Fruit fly (Drosophila melanogaster): ENCODE measurements around the gene VhaAC39-2.

Gene VhaAC39-2

dm6 chr3R:23176445-23177087 lies 17.4 kb upstream of the VhaAC39-2 start (continued):
- TF ChIP-seq ssp (GFP tag; IDR thresholded peaks at IDR 0.05) (no peak), CG10543 (GFP tag; optimal IDR thresholded peaks at IDR 0.05) (peak; percentile 64), Six4 (GFP tag; optimal IDR thresholded peaks at IDR 0.05) (no peak), danr (GFP tag; IDR thresholded peaks at IDR 0.05) (no peak), CG15514 (GFP tag; optimal IDR thresholded peaks at IDR 0.05) (peak; percentile 47), Kr (GFP tag; optimal IDR thresholded peaks at IDR 0.05) (no peak), Dbx (GFP tag; IDR thresholded peaks at IDR 0.05) (peak; percentile 69; the same call in 2 of the 3 replicates), Hey (tag; optimal IDR thresholded peaks at IDR 0.05) (peak; percentile 59), CG12659 (GFP tag; optimal IDR thresholded peaks at IDR 0.05) (peak; percentile 35), al (GFP tag; IDR thresholded peaks at IDR 0.05) (no peak), Hr78 (GFP tag; optimal IDR thresholded peaks at IDR 0.05) (no peak), h (optimal IDR thresholded peaks at IDR 0.05) (no peak), CG7987 (GFP tag; optimal IDR thresholded peaks at IDR 0.05) (peak; percentile 79), ranshi (GFP tag; IDR thresholded peaks at IDR 0.05) (no peak; the same call in 1 of the 2 replicates), HmgZ (tag; optimal IDR thresholded peaks at IDR 0.05) (peak; percentile 46), CG34422 (GFP tag; IDR thresholded peaks at IDR 0.05) (no peak), Ada2b (GFP tag; IDR thresholded peaks at IDR 0.05) (no peak), CG7745 (tag; optimal IDR thresholded peaks at IDR 0.05) (no peak), Hand (GFP tag; optimal IDR thresholded peaks at IDR 0.05) (peak; percentile 20), eve (GFP tag; optimal IDR thresholded peaks at IDR 0.05) (no peak), knrl (GFP tag; IDR thresholded peaks at IDR 0.05; ENCODE audit: partially characterized antibody) (no peak), gro (GFP tag; optimal IDR thresholded peaks at IDR 0.05) (peak; percentile 67), dm (GFP tag; optimal IDR thresholded peaks at IDR 0.05) (peak; percentile 19), wdn (GFP tag; IDR thresholded peaks at IDR 0.05) (no peak), CG17829 (tag; optimal IDR thresholded peaks at IDR 0.05) (no peak), pan (optimal IDR thresholded peaks at IDR 0.05) (no peak), pan (GFP tag; optimal IDR thresholded peaks at IDR 0.05 in 1 of 2, IDR thresholded peaks at IDR 0.05 in 1 of 2) (peak in 1 of 2 experiments; percentile 33), CG31441 (GFP tag; IDR thresholded peaks at IDR 0.05) (no peak; the same call in 1 of the 2 replicates), rib (GFP tag; IDR thresholded peaks at IDR 0.05) (peak; percentile 53), maf-S (GFP tag; optimal IDR thresholded peaks at IDR 0.05) (no peak), ewg (GFP tag; optimal IDR thresholded peaks at IDR 0.05) (no peak), Antp (GFP tag; optimal IDR thresholded peaks at IDR 0.05) (no peak), Dfd (GFP tag; optimal IDR thresholded peaks at IDR 0.05) (no peak), seq (GFP tag; IDR thresholded peaks at IDR 0.05) (peak; percentile 55; the same call in 1 of the 2 replicates), pita (GFP tag; optimal IDR thresholded peaks at IDR 0.05) (no peak), vvl (GFP tag; IDR thresholded peaks at IDR 0.05) (peak; percentile 45; the same call in 1 of the 2 replicates), nerfin-1 (tag; optimal IDR thresholded peaks at IDR 0.05) (no peak), CG9215 (GFP tag; IDR thresholded peaks at IDR 0.05) (no peak), Mrtf (GFP tag; IDR thresholded peaks at IDR 0.05) (no peak), Xrp1 (GFP tag; IDR thresholded peaks at IDR 0.05) (peak; percentile 50; the same call in 1 of the 2 replicates), Opbp (GFP tag; IDR thresholded peaks at IDR 0.05; ENCODE audit: partially characterized antibody) (no peak), bowl (GFP tag; IDR thresholded peaks at IDR 0.05) (peak; percentile 9; the same call in 1 of the 2 replicates), CG6854 (GFP tag; optimal IDR thresholded peaks at IDR 0.05) (peak; percentile 7), CrebB (tag; optimal IDR thresholded peaks at IDR 0.05) (peak; percentile 31), CG16815 (GFP tag; optimal IDR thresholded peaks at IDR 0.05) (no peak), CG16779 (GFP tag; IDR thresholded peaks at IDR 0.05) (no peak), dan (GFP tag; IDR thresholded peaks at IDR 0.05) (no peak), Mes4 (GFP tag; optimal IDR thresholded peaks at IDR 0.05) (no peak), kay (GFP tag; optimal IDR thresholded peaks at IDR 0.05) (no peak), Trl (optimal IDR thresholded peaks at IDR 0.05) (no peak), Trl (GFP tag; optimal IDR thresholded peaks at IDR 0.05) (peak; percentile 46)

Measured in whole organism, embryonic.